Worm (Caenorhabditis elegans): Measurements from ENCODE around the gene snf-10.

Gene snf-10

DNA sequence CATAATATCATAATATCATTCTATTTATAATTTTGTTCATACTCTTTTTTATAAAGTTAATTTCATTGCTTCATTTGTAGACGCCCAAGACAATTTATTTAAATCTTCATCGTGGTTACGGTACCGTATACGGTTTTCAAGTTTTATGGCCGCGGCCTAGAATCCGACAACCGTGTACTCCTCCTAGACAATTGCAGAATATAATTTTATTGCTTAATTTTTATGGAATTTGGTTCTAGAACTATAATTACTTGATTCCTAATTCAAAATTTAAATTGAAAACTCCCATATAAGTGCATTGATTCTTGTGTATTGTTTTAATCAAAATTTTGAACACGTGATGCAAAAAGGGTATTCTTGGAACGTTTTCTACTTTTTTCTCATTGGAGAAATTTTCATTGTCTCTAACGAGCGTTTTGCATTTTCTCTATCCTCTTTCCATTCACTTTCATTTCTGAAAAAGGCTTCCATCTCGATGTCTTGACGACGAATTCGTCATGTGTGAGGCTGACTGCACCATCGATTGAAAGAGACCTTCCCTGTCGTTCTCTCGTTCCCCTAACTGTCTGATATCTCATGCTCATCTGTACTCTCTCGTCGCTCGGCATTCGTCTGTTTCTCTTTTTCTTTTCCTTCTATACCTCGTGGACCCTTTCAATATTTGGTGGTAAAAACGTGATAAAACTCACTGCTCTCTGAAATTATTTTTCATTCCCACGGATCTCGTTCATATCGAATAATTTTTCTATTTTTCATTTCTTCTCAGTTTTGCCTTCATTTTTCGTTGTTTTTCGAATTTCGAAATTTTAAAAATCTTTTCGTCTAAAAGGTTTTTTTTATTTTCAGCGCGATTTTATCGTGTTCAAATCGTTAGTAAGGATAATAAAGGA lies 757 bp upstream of the snf-10 start, which contains the start of gene pap-1 (continued):
- TF ChIP-seq lsy-2 (tag; optimal IDR thresholded peaks at IDR 0.05) (peak; percentile 6 to 32), ceh-82 (tag; optimal IDR thresholded peaks at IDR 0.05) (no peak), nhr-20 (tag; optimal IDR thresholded peaks at IDR 0.05) (no peak), ets-5 (GFP tag; IDR thresholded peaks at IDR 0.05) (no peak), fkh-8 (tag; optimal IDR thresholded peaks at IDR 0.05) (no peak), grh-1 (GFP tag; IDR thresholded peaks at IDR 0.05) (no peak), dsc-1 (tag; optimal IDR thresholded peaks at IDR 0.05) (peak; percentile 21)

ce11 chrV:10436612-10437011 lies 4.0 kb downstream of the snf-10 start, which contains the start of gene set-22:
set-22 (plus strand) TSS chrV:10436912.
- TF ChIP-seq F16B12.6 (tag; optimal IDR thresholded peaks at IDR 0.05) (no peak), fkh-8 (tag; optimal IDR thresholded peaks at IDR 0.05) (no peak), sox-4 (tag; optimal IDR thresholded peaks at IDR 0.05) (no peak), elt-3 (tag; optimal IDR thresholded peaks at IDR 0.05) (no peak), ces-1 (GFP tag; optimal IDR thresholded peaks at IDR 0.05) (no peak), ama-1 (optimal IDR thresholded peaks at IDR 0.05) (no peak), aly-2 (tag; optimal IDR thresholded peaks at IDR 0.05) (no peak), unc-62 (GFP tag; optimal IDR thresholded peaks at IDR 0.05) (no peak), zip-4 (GFP tag; optimal IDR thresholded peaks at IDR 0.05) (no peak), ztf-4 (tag; optimal IDR thresholded peaks at IDR 0.05) (no peak), grh-1 (GFP tag; IDR thresholded peaks at IDR 0.05) (no peak)

ce11 chrV:10435198-10435597 lies 5.4 kb downstream of the snf-10 start:
- TF ChIP-seq fkh-8 (tag; optimal IDR thresholded peaks at IDR 0.05), result no peak
- no peak for TF ChIP-seq unc-98 (GFP tag; IDR thresholded peaks at IDR 0.05)
- no peak for TF ChIP-seq nhr-84 (tag; optimal IDR thresholded peaks at IDR 0.05)
- no peak for TF ChIP-seq jun-1 (tag; optimal IDR thresholded peaks at IDR 0.05)
- no peak for TF ChIP-seq zip-4 (GFP tag; optimal IDR thresholded peaks at IDR 0.05)
- TF ChIP-seq lin-15B (tag; optimal IDR thresholded peaks at IDR 0.05), result no peak
- TF ChIP-seq nhr-90 (tag; optimal IDR thresholded peaks at IDR 0.05; ENCODE audit: poor library complexity), result no peak

DNA sequence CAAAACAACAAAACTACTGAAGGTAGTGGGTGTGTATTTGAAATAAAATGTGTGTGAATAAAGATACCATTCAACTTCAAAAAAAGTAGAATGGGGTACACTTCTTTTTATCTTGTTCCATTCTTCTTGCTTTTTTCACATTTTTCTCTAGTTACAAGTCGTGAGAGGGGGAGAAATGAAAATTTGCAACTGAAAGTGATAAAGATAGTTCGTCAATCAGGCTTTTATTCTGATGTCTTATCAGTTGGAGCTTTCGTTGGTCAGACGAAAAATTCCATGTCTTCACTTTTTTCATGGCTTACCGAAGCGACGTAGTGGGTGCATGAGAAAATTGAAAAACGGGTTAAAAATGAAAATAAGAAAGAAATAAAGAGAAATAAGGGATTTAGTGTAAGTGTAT lies 6.9 kb downstream of the snf-10 start, which contains the start of gene Y32F6A.4:
TSS of gene Y32F6A.4 (minus strand) at position 347 of the 400 bp plus-strand sequence.
- TF ChIP-seq isw-1 (GFP tag; IDR thresholded peaks at IDR 0.05), result no peak
- no peak for TF ChIP-seq jun-1 (tag; optimal IDR thresholded peaks at IDR 0.05)
- no peak for TF ChIP-seq fkh-4 (tag; optimal IDR thresholded peaks at IDR 0.05; ENCODE audit: borderline replicate concordance)
- TF ChIP-seq elt-2 (tag; optimal IDR thresholded peaks at IDR 0.05), result peak; percentile 51
- TF ChIP-seq grh-1 (GFP tag; IDR thresholded peaks at IDR 0.05), result no peak

DNA sequence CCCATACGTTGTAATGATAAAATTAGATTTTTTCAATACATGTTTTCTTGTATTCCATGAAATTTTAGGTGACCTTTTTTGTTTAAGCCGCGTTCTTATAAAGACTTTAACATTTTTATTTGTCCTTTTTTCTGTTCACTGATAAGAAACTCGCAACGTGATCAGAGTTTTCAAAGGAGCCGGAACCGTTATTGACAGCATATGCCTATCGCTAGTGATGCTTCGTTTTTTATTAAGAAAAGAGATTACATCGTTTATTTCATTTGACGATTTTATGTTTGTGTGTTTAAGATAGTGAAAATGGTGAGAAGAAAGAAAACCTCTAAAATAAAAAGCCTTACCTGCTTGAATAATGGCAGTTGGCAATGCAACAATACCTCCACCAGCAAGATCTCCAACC lies 8.0 kb downstream of the snf-10 start:
- TF ChIP-seq lsy-2 (tag; optimal IDR thresholded peaks at IDR 0.05) (peak in 1 of 2 experiments; percentile 4), elt-2 (tag; optimal IDR thresholded peaks at IDR 0.05) (peak; percentile 92), aly-2 (tag; optimal IDR thresholded peaks at IDR 0.05) (no peak), pqm-1 (tag; optimal IDR thresholded peaks at IDR 0.05) (peak; percentile 28), lin-14 (GFP tag; optimal IDR thresholded peaks at IDR 0.05) (peak; percentile 20), fkh-8 (tag; optimal IDR thresholded peaks at IDR 0.05) (no peak), lin-35 (GFP tag; optimal IDR thresholded peaks at IDR 0.05) (peak in 1 of 2 experiments; percentile 7), nhr-20 (tag; optimal IDR thresholded peaks at IDR 0.05) (no peak), snu-23 (GFP tag; optimal IDR thresholded peaks at IDR 0.05) (no peak), nhr-47 (tag; optimal IDR thresholded peaks at IDR 0.05) (no peak), efl-1 (optimal IDR thresholded peaks at IDR 0.05) (no peak), efl-1 (GFP tag; optimal IDR thresholded peaks at IDR 0.05 in 1 of 2) (no peak), egl-13 (tag; optimal IDR thresholded peaks at IDR 0.05) (no peak)

Data from whole organism, L1 larva.